Worm (Caenorhabditis elegans) whole organism, L1 larva: ENCODE results near the gene lars-1.

Experiments
- C16A3.4 ChIP-seq: fragments of 150-350 bp; optimal IDR thresholded peaks from 2 replicates; lab custom pipeline; 2014; ENCODE audit warnings: missing biosample characterization, missing genetic modification characterization
- aha-1 ChIP-seq: fragments of 150-350 bp; optimal IDR thresholded peaks from 2 replicates; lab custom pipeline; 2014; ENCODE audit warnings: missing biosample characterization, missing genetic modification characterization
- lin-13 ChIP-seq: fragments of 150-350 bp; optimal IDR thresholded peaks from 2 replicates; lab custom pipeline; 2014; ENCODE audit warnings: missing biosample characterization, missing genetic modification reagents, missing genetic modification characterization
- lin-39 ChIP-seq: fragments of 150-350 bp; optimal IDR thresholded peaks from 2 replicates; lab custom pipeline; 2014; ENCODE audit warnings: missing biosample characterization, missing genetic modification reagents, missing genetic modification characterization
- lir-3 ChIP-seq: sonication (generic microtip); optimal IDR thresholded peaks from 2 replicates; lab custom pipeline; 2016; ENCODE audit warnings: mild to moderate bottlenecking, missing genetic modification characterization, moderate library complexity, missing compliant biosample characterization; ENCODE audit not compliant: poor library complexity
- nhr-11 ChIP-seq: fragments of 150-350 bp; optimal IDR thresholded peaks from 2 replicates; lab custom pipeline; 2014; ENCODE audit warnings: missing biosample characterization, missing genetic modification characterization
- nhr-12 ChIP-seq: sonication (generic microtip); optimal IDR thresholded peaks from 2 replicates; lab custom pipeline; 2017; ENCODE audit warnings: missing biosample characterization, missing genetic modification characterization
- nhr-28 ChIP-seq: fragments of 150-350 bp; optimal IDR thresholded peaks from 2 replicates; lab custom pipeline; 2014; ENCODE audit warnings: missing biosample characterization, missing genetic modification characterization
- nhr-77 ChIP-seq: fragments of 150-350 bp; optimal IDR thresholded peaks from 2 replicates; lab custom pipeline; 2014; ENCODE audit warnings: missing biosample characterization, missing genetic modification characterization
- zag-1 ChIP-seq: fragments of 150-350 bp; optimal IDR thresholded peaks from 2 replicates; lab custom pipeline; 2014; ENCODE audit warnings: missing biosample characterization, missing genetic modification characterization
- ztf-11 ChIP-seq, 2 experiments: sonication (generic microtip); optimal IDR thresholded peaks; 2 replicates each; lab custom pipeline; 2016 to 2017; ENCODE audit warnings: missing genetic modification characterization in 2 of 2, missing biosample characterization in 1 of 2, missing compliant biosample characterization in 1 of 2

DNA sequence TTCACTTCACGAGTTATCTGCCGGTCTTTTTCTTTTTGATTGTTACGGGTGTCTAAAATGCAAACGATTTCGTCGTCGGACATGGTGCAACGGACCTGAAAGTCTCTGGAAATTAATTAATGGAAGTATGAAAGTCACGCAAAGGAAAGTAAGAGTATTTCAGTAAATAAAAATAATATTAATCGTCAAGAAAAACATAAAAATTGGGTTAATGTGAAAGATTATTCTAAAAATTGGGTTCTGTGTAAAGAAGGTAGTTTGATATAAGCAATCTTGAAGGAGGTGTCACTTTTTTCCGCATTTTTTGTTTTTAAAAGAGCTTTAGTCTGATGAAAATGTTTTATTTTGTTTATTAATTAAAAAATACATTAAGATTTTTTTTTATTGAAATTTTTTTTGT, 29.3 kb downstream of the lars-1 start, which contains the start of gene C16C10.9:
- no peak for TF ChIP-seq nhr-28
- TF ChIP-seq zag-1: no peak
- TF ChIP-seq C16A3.4: no peak
- no peak for TF ChIP-seq nhr-77 (tag; lab: Kevin White, UChicago)
- TF ChIP-seq nhr-12 (tag; lab: Kevin White, UChicago): no peak
- no peak for TF ChIP-seq aha-1 (tag; lab: Kevin White, UChicago)
- TF ChIP-seq lir-3 (tag; lab: Kevin White, UChicago): no peak
- no peak for TF ChIP-seq ztf-11 (tag; optimal IDR thresholded peaks at IDR 0.05; lab: Kevin White, UChicago)
- no peak for TF ChIP-seq lin-13 (GFP tag; lab: Kevin White, UChicago)
- no peak for TF ChIP-seq lin-39
- no peak for TF ChIP-seq nhr-11
